Worm (Caenorhabditis elegans) whole organism, young adult: ENCODE data around the gene E02H9.13.
A peak's percentile ranks its signal among the peaks of the same experiment; 100 is the strongest.

ENCODE experiments used
- F22D6.2 ChIP-seq: sonication (generic microtip); optimal IDR thresholded peaks from 2 replicates; lab custom pipeline; 2016; ENCODE audit warnings: mild to moderate bottlenecking, missing genetic modification characterization, missing compliant biosample characterization
- F39B2.1 ChIP-seq: fragments of 200-800 bp; sonication (Bioruptor generic); IDR thresholded peaks from 2 replicates; pipeline ENCODE4 v1.3.6; 2022; ENCODE audit warnings: missing genetic modification reagents, missing genetic modification characterization, missing compliant biosample characterization
- F52B5.7 ChIP-seq: sonication (generic microtip); optimal IDR thresholded peaks from 2 replicates; lab custom pipeline; 2016; ENCODE audit warnings: mild to moderate bottlenecking, missing genetic modification characterization, missing compliant biosample characterization
- F57C9.4 ChIP-seq: sonication (generic microtip); optimal IDR thresholded peaks from 2 replicates; lab custom pipeline; 2017; ENCODE audit warnings: mild to moderate bottlenecking, missing genetic modification characterization, missing compliant biosample characterization
- K12H6.12 ChIP-seq: fragments of 200-800 bp; sonication (Bioruptor generic); optimal IDR thresholded peaks from 2 replicates; lab custom pipeline; 2018; ENCODE audit warnings: mild to moderate bottlenecking, missing genetic modification characterization, missing compliant biosample characterization
- Y56A3A.18 ChIP-seq: fragments of 200-800 bp; sonication (Bioruptor generic); IDR thresholded peaks from 2 replicates; pipeline ENCODE4 v1.3.6; 2022; ENCODE audit warnings: missing genetic modification reagents, missing genetic modification characterization, missing compliant biosample characterization
- Y95B8A.8 ChIP-seq: fragments of 200-800 bp; sonication (Bioruptor generic); IDR thresholded peaks from 2 replicates; pipeline ENCODE4 v1.3.6; 2022; ENCODE audit warnings: missing genetic modification reagents, missing genetic modification characterization, missing compliant biosample characterization
- aptf-3 ChIP-seq: fragments of 200-800 bp; sonication (Bioruptor generic); IDR thresholded peaks from 2 replicates; pipeline ENCODE4 v1.3.6; 2022; ENCODE audit warnings: missing genetic modification characterization, missing compliant biosample characterization
- attf-5 ChIP-seq: fragments of 200-800 bp; sonication (Bioruptor generic); optimal IDR thresholded peaks from 2 replicates; lab custom pipeline; 2018; ENCODE audit warnings: mild to moderate bottlenecking, missing genetic modification characterization, missing compliant biosample characterization
- ceh-100 ChIP-seq: fragments of 200-800 bp; sonication (Bioruptor generic); IDR thresholded peaks from 2 replicates; pipeline ENCODE4 v1.3.6; 2022; ENCODE audit warnings: missing genetic modification reagents, missing genetic modification characterization, missing compliant biosample characterization
- ceh-58 ChIP-seq: fragments of 200-800 bp; sonication (Bioruptor generic); IDR thresholded peaks from 2 replicates; pipeline ENCODE4 v1.3.6; 2022; ENCODE audit warnings: missing genetic modification characterization, missing compliant biosample characterization
- ceh-91 ChIP-seq: fragments of 200-800 bp; sonication (Bioruptor generic); IDR thresholded peaks from 2 replicates; pipeline ENCODE4 v1.3.6; 2022; ENCODE audit warnings: missing genetic modification reagents, missing genetic modification characterization, missing compliant biosample characterization
- dox-1 ChIP-seq: fragments of 200-800 bp; sonication (Bioruptor generic); IDR thresholded peaks from 2 replicates; pipeline ENCODE4 v1.3.6; 2022; ENCODE audit warnings: missing genetic modification reagents, missing genetic modification characterization, missing compliant biosample characterization
- dpl-1 ChIP-seq: fragments of 150-350 bp; optimal IDR thresholded peaks from 2 replicates; lab custom pipeline; 2014; ENCODE audit warnings: missing biosample characterization, missing genetic modification reagents, missing genetic modification characterization
- efl-1 ChIP-seq: fragments of 150-350 bp; optimal IDR thresholded peaks from 2 replicates; lab custom pipeline; 2014; ENCODE audit warnings: missing biosample characterization, missing genetic modification reagents, missing genetic modification characterization
- egl-18 ChIP-seq: fragments of 200-800 bp; sonication (Bioruptor generic); IDR thresholded peaks from 2 replicates; pipeline ENCODE4 v1.3.6; 2022; ENCODE audit warnings: missing genetic modification reagents, missing genetic modification characterization, missing compliant biosample characterization
- egl-44 ChIP-seq: fragments of 200-800 bp; sonication (Bioruptor generic); IDR thresholded peaks from 2 replicates; pipeline ENCODE4 v1.3.6; 2022; ENCODE audit warnings: missing genetic modification reagents, missing genetic modification characterization, missing compliant biosample characterization
- fkh-3 ChIP-seq: sonication (generic microtip); optimal IDR thresholded peaks from 2 replicates; lab custom pipeline; 2016; ENCODE audit warnings: mild to moderate bottlenecking, missing genetic modification characterization, missing compliant biosample characterization
- gei-17 ChIP-seq: fragments of 200-800 bp; sonication (Bioruptor generic); optimal IDR thresholded peaks from 2 replicates; lab custom pipeline; 2018; ENCODE audit warnings: mild to moderate bottlenecking, missing genetic modification characterization, missing compliant biosample characterization
- hmg-1.2 ChIP-seq: fragments of 200-800 bp; sonication (Bioruptor generic); IDR thresholded peaks from 2 replicates; pipeline ENCODE4 v1.3.6; 2022; ENCODE audit warnings: missing genetic modification reagents, missing genetic modification characterization, missing compliant biosample characterization
- hrde-1 ChIP-seq: sonication (generic microtip); optimal IDR thresholded peaks from 2 replicates; lab custom pipeline; 2016; ENCODE audit warnings: missing genetic modification characterization, mild to moderate bottlenecking, missing compliant biosample characterization, moderate library complexity, missing genotype, missing genetic modification reagents, borderline replicate concordance
- let-607 ChIP-seq, 2 experiments: fragments of 200-800 bp in 1 of 2; sonication (Bioruptor generic) in 1 of 2; sonication (generic microtip) in 1 of 2; optimal IDR thresholded peaks; 2 replicates each; lab custom pipeline; 2016 to 2018; ENCODE audit warnings: mild to moderate bottlenecking in 2 of 2, missing compliant biosample characterization in 2 of 2, missing genetic modification characterization in 2 of 2, moderate library complexity in 2 of 2, missing genotype in 1 of 2
- lin-35 ChIP-seq, 3 experiments: fragments of 150-350 bp in 2 of 3; sonication (generic microtip) in 1 of 3; optimal IDR thresholded peaks; 2 replicates each; lab custom pipeline; 2014 to 2018; ENCODE audit warnings: missing biosample characterization in 3 of 3, missing genetic modification characterization in 3 of 3, missing genetic modification reagents in 3 of 3
- lin-40 ChIP-seq: sonication (generic microtip); optimal IDR thresholded peaks from 2 replicates; lab custom pipeline; 2016; ENCODE audit warnings: missing genetic modification characterization, mild to moderate bottlenecking, missing compliant biosample characterization, missing genotype, missing genetic modification reagents
- lin-54 ChIP-seq: fragments of 200-800 bp; sonication (Bioruptor generic); optimal IDR thresholded peaks from 2 replicates; lab custom pipeline; 2018; ENCODE audit warnings: mild to moderate bottlenecking, missing genetic modification characterization, missing compliant biosample characterization
- lir-1 ChIP-seq: fragments of 200-800 bp; sonication (Bioruptor generic); conservative IDR thresholded peaks from 2 replicates; pipeline ENCODE4 v1.3.6; 2022; ENCODE audit warnings: missing genetic modification reagents, missing genetic modification characterization, missing compliant biosample characterization
- lsl-1 ChIP-seq: fragments of 200-800 bp; sonication (Bioruptor generic); optimal IDR thresholded peaks from 2 replicates; lab custom pipeline; 2018; ENCODE audit warnings: mild to moderate bottlenecking, missing genetic modification characterization, moderate library complexity, missing compliant biosample characterization
- madf-3 ChIP-seq: fragments of 200-800 bp; sonication (Bioruptor generic); IDR thresholded peaks from 2 replicates; pipeline ENCODE4 v1.3.6; 2022; ENCODE audit warnings: missing genetic modification reagents, missing genetic modification characterization, missing compliant biosample characterization
- madf-6 ChIP-seq: fragments of 200-800 bp; sonication (Bioruptor generic); IDR thresholded peaks from 2 replicates; pipeline ENCODE4 v1.3.6; 2022; ENCODE audit warnings: missing genetic modification reagents, missing genetic modification characterization, missing compliant biosample characterization
- mcd-1 ChIP-seq: fragments of 200-800 bp; sonication (Bioruptor generic); IDR thresholded peaks from 2 replicates; pipeline ENCODE4 v1.3.6; 2022; ENCODE audit warnings: missing genetic modification reagents, missing genetic modification characterization, missing compliant biosample characterization
- mes-4 ChIP-seq: sonication (generic microtip); optimal IDR thresholded peaks from 2 replicates; lab custom pipeline; 2016; ENCODE audit warnings: missing genotype, missing genetic modification characterization, missing compliant biosample characterization
- nfya-2 ChIP-seq: fragments of 200-800 bp; sonication (Bioruptor generic); IDR thresholded peaks from 2 replicates; pipeline ENCODE4 v1.3.6; 2022; ENCODE audit warnings: missing genetic modification reagents, missing genetic modification characterization, missing compliant biosample characterization
- nhr-120 ChIP-seq: fragments of 200-800 bp; sonication (Bioruptor generic); IDR thresholded peaks from 2 replicates; pipeline ENCODE4 v1.3.6; 2022; ENCODE audit warnings: missing genetic modification characterization, missing compliant biosample characterization
- nhr-179 ChIP-seq: sonication (generic microtip); optimal IDR thresholded peaks from 2 replicates; lab custom pipeline; 2016; ENCODE audit warnings: mild to moderate bottlenecking, missing genetic modification characterization, missing compliant biosample characterization
- nhr-80 ChIP-seq: sonication (generic microtip); optimal IDR thresholded peaks from 2 replicates; lab custom pipeline; 2016; ENCODE audit warnings: missing genetic modification characterization, missing compliant biosample characterization
- pbrm-1 ChIP-seq: fragments of 200-800 bp; sonication (Bioruptor generic); IDR thresholded peaks from 2 replicates; pipeline ENCODE4 v1.3.6; 2022; ENCODE audit warnings: missing genetic modification reagents, missing genetic modification characterization, missing compliant biosample characterization
- rcor-1 ChIP-seq: fragments of 200-800 bp; sonication (Bioruptor generic); IDR thresholded peaks from 2 replicates; pipeline ENCODE4 v1.3.6; 2022; ENCODE audit warnings: missing genetic modification reagents, missing genetic modification characterization, missing compliant biosample characterization
- rec-8 ChIP-seq, 2 experiments: sonication (generic microtip); optimal IDR thresholded peaks; 2 replicates each; lab custom pipeline; 2016; ENCODE audit warnings: mild to moderate bottlenecking in 2 of 2, missing genetic modification characterization in 2 of 2, missing genetic modification reagents in 2 of 2, missing genotype in 2 of 2, missing biosample characterization in 1 of 2, missing compliant biosample characterization in 1 of 2, moderate library complexity in 1 of 2
- tlf-1 ChIP-seq: fragments of 200-800 bp; sonication (Bioruptor generic); optimal IDR thresholded peaks from 2 replicates; lab custom pipeline; 2018; ENCODE audit warnings: mild to moderate bottlenecking, missing genetic modification characterization, missing compliant biosample characterization
- unc-62 ChIP-seq: fragments of 150-350 bp; optimal IDR thresholded peaks from 2 replicates; lab custom pipeline; 2014; ENCODE audit warnings: missing biosample characterization, missing genetic modification reagents, missing genetic modification characterization
- zfh-2 ChIP-seq: fragments of 200-800 bp; sonication (Bioruptor generic); conservative IDR thresholded peaks from 2 replicates; pipeline ENCODE4 v1.3.6; 2022; ENCODE audit warnings: missing genetic modification reagents, missing genetic modification characterization, missing compliant biosample characterization
- ztf-28 ChIP-seq: fragments of 200-800 bp; sonication (Bioruptor generic); IDR thresholded peaks from 2 replicates; pipeline ENCODE4 v1.3.6; 2022; ENCODE audit warnings: missing genetic modification reagents, missing genetic modification characterization, missing compliant biosample characterization
- ztf-6 ChIP-seq: fragments of 200-800 bp; sonication (Bioruptor generic); IDR thresholded peaks from 2 replicates; pipeline ENCODE4 v1.3.6; 2022; ENCODE audit warnings: missing genetic modification reagents, missing genetic modification characterization, missing compliant biosample characterization

The E02H9.13 gene

ce11 chrIII:2421226-2421625 lies 17.3 kb downstream of the E02H9.13 start:
- TF ChIP-seq egl-18 (GFP tag; lab: Robert Waterston, UW) = no peak
- TF ChIP-seq ztf-6 (GFP tag; lab: Robert Waterston, UW) = no peak
- 0 out of 2 replicates have a peak, but pooled peaks have one; percentile 83 for TF ChIP-seq ceh-58
- TF ChIP-seq zfh-2 (GFP tag; lab: Robert Waterston, UW) = 0 out of 2 replicates have a peak, but pooled peaks have one; percentile 15

- TF ChIP-seq madf-6 (GFP tag; lab: Robert Waterston, UW) = no peak
- no peak for TF ChIP-seq Y56A3A.18 (GFP tag; lab: Robert Waterston, UW)
- TF ChIP-seq unc-62 (GFP tag; lab: Kevin White, UChicago) = no peak
- no peak for TF ChIP-seq ceh-91 (GFP tag; lab: Robert Waterston, UW)
- TF ChIP-seq rcor-1 (GFP tag; lab: Robert Waterston, UW) = no peak
- no peak for TF ChIP-seq F52B5.7 (tag; lab: Kevin White, UChicago)
- TF ChIP-seq mes-4 = no peak
- no peak for TF ChIP-seq dpl-1 (GFP tag; lab: Kevin White, UChicago)
- no peak for TF ChIP-seq lin-35 (GFP tag; optimal IDR thresholded peaks at IDR 0.05; lab: Kevin White, UChicago)
- no peak for TF ChIP-seq F57C9.4 (tag; lab: Kevin White, UChicago)
- TF ChIP-seq lir-1 (GFP tag; lab: Robert Waterston, UW) = no peak
- TF ChIP-seq ceh-100 (GFP tag; lab: Robert Waterston, UW) = no peak
- TF ChIP-seq F22D6.2 = no peak
- no peak for TF ChIP-seq lin-40 (tag; lab: Kevin White, UChicago)
- TF ChIP-seq aptf-3 (GFP tag; lab: Robert Waterston, UW) = no peak
- TF ChIP-seq rec-8 (tag; optimal IDR thresholded peaks at IDR 0.05; lab: Kevin White, UChicago) = no peak
- TF ChIP-seq nhr-120 (GFP tag; lab: Robert Waterston, UW) = no peak
- TF ChIP-seq mcd-1 (GFP tag; lab: Robert Waterston, UW) = no peak
- TF ChIP-seq ztf-28 (GFP tag; lab: Robert Waterston, UW) = no peak
- no peak for TF ChIP-seq fkh-3 (tag; lab: Kevin White, UChicago)
- TF ChIP-seq, all 124 proteins: peak for 0
These were observed 19.0 kb downstream of the E02H9.13 start for ce11 chrIII:2419504-2419903.

- TF ChIP-seq hmg-1.2 (GFP tag; lab: Robert Waterston, UW) (0 out of 2 replicates have a peak, but pooled peaks have one; percentile 16), nfya-2 (GFP tag; lab: Robert Waterston, UW) (no peak), aptf-3 (GFP tag; lab: Robert Waterston, UW) (no peak), madf-6 (GFP tag; lab: Robert Waterston, UW) (0 out of 2 replicates have a peak, but pooled peaks have one; percentile 19), hrde-1 (no peak)
These were observed 19.6 kb downstream of the E02H9.13 start for ce11 chrIII:2418981-2419380.

ce11 chrIII:2418159-2418658 lies 20.3 kb downstream of the E02H9.13 start, which contains the start of the genes W04B5.5 and W04B5.3:
TSS of gene W04B5.5 (minus strand) at chrIII:2418209.
TSS of gene W04B5.3 (plus strand) at chrIII:2418514.
- TF ChIP-seq attf-5 (GFP tag; lab: Kevin White, UChicago) = peak; percentile 25
- peak; percentile 34 for TF ChIP-seq lin-40 (tag; lab: Kevin White, UChicago)
- TF ChIP-seq madf-3 (GFP tag; lab: Robert Waterston, UW) = no peak
- no peak for TF ChIP-seq F52B5.7 (tag; lab: Kevin White, UChicago)
- TF ChIP-seq mcd-1 (GFP tag; lab: Robert Waterston, UW) = peak; percentile 73
- no peak for TF ChIP-seq F39B2.1
- TF ChIP-seq dox-1 (GFP tag; lab: Robert Waterston, UW) = peak; percentile 41; the same call in 1 of the 2 replicates
- no peak for TF ChIP-seq fkh-3 (tag; lab: Kevin White, UChicago)
- no peak for TF ChIP-seq K12H6.12
- TF ChIP-seq gei-17 = no peak
- peak; percentile 82 for TF ChIP-seq efl-1
- TF ChIP-seq pbrm-1 (GFP tag; lab: Robert Waterston, UW) = peak; percentile 60; the same call in 1 of the 2 replicates
- TF ChIP-seq lsl-1 (GFP tag; lab: Kevin White, UChicago) = peak; percentile 37
- peak; percentile 68 for TF ChIP-seq madf-6 (GFP tag; lab: Robert Waterston, UW)
- no peak for TF ChIP-seq Y95B8A.8
- TF ChIP-seq let-607 (tag; optimal IDR thresholded peaks at IDR 0.05; lab: Kevin White, UChicago) = peak in 1 of 2 experiments; percentile 26
- TF ChIP-seq nhr-80 (tag; lab: Kevin White, UChicago) = peak; percentile 29
- no peak for TF ChIP-seq egl-44 (GFP tag; lab: Robert Waterston, UW)
- no peak for TF ChIP-seq nhr-179 (tag; lab: Kevin White, UChicago)
- peak; percentile 32 for TF ChIP-seq unc-62 (GFP tag; lab: Kevin White, UChicago)
- TF ChIP-seq tlf-1 = peak; percentile 19
- peak; percentile 94 for TF ChIP-seq lin-54 (GFP tag; lab: Kevin White, UChicago)
